Worm (Caenorhabditis elegans) whole organism, L1 larva: ENCODE data around the gene epc-1.
A peak's percentile ranks its signal among the peaks of the same experiment; 100 is the strongest.

ENCODE experiments used
- C16A3.4 ChIP-seq: fragments of 150-350 bp; optimal IDR thresholded peaks from 2 replicates; lab custom pipeline; 2014; ENCODE audit warnings: missing biosample characterization, missing genetic modification characterization
- aly-2 ChIP-seq: fragments of 150-350 bp; optimal IDR thresholded peaks from 2 replicates; lab custom pipeline; 2014; ENCODE audit warnings: missing biosample characterization, missing genetic modification characterization
- ceh-63 ChIP-seq: fragments of 200-800 bp; sonication (Bioruptor generic); optimal IDR thresholded peaks from 2 replicates; lab custom pipeline; 2018; ENCODE audit warnings: mild to moderate bottlenecking, missing genetic modification characterization, missing compliant biosample characterization
- ceh-88 ChIP-seq: fragments of 200-800 bp; sonication (Bioruptor generic); IDR thresholded peaks from 2 replicates; pipeline ENCODE4 v1.3.6; 2022; ENCODE audit warnings: missing genetic modification characterization, missing compliant biosample characterization
- ceh-90 ChIP-seq: sonication (generic microtip); optimal IDR thresholded peaks from 2 replicates; lab custom pipeline; 2016; ENCODE audit warnings: missing genetic modification characterization, missing compliant biosample characterization
- dsc-1 ChIP-seq: sonication (generic microtip); optimal IDR thresholded peaks from 2 replicates; lab custom pipeline; 2016; ENCODE audit warnings: mild to moderate bottlenecking, missing genetic modification characterization, missing compliant biosample characterization
- efl-1 ChIP-seq, 4 experiments: fragments of 150-350 bp; optimal IDR thresholded peaks in 3 of 4; peaks in 1 of 4; 1 replicate in 1 of 4; 2 replicates in 3 of 4; lab custom pipeline; 2014; ENCODE audit warnings: missing biosample characterization in 2 of 4, missing genetic modification characterization in 2 of 4, missing genetic modification reagents in 2 of 4
- efl-3 ChIP-seq: fragments of 200-800 bp; sonication (Bioruptor generic); optimal IDR thresholded peaks from 2 replicates; lab custom pipeline; 2018; ENCODE audit warnings: mild to moderate bottlenecking, missing genetic modification characterization, missing compliant biosample characterization
- egl-13 ChIP-seq: sonication (generic microtip); optimal IDR thresholded peaks from 2 replicates; lab custom pipeline; 2016; ENCODE audit warnings: missing genotype, missing genetic modification reagents, missing genetic modification characterization, missing compliant biosample characterization
- egl-27 ChIP-seq, 2 experiments: fragments of 150-350 bp in 1 of 2; sonication (generic microtip); optimal IDR thresholded peaks; 3 replicates each; lab custom pipeline; 2017 to 2018; ENCODE audit warnings: missing biosample characterization in 2 of 2, missing genetic modification characterization in 2 of 2, missing genetic modification reagents in 2 of 2
- elt-2 ChIP-seq: sonication (generic microtip); optimal IDR thresholded peaks from 2 replicates; lab custom pipeline; 2016; ENCODE audit warnings: missing genetic modification characterization, mild to moderate bottlenecking, inconsistent platforms, missing compliant biosample characterization, missing genetic modification reagents
- elt-3 ChIP-seq, 6 experiments: fragments of 150-350 bp in 1 of 6; sonication (generic microtip); optimal IDR thresholded peaks; 2 replicates each; lab custom pipeline; 2017 to 2018; ENCODE audit warnings: missing biosample characterization in 6 of 6, missing genetic modification characterization in 6 of 6, inconsistent platforms in 1 of 6
- fkh-4 ChIP-seq: sonication (generic microtip); optimal IDR thresholded peaks from 2 replicates; lab custom pipeline; 2016; ENCODE audit warnings: missing compliant biosample characterization, missing genetic modification characterization, borderline replicate concordance
- grh-1 ChIP-seq: fragments of 200-800 bp; sonication (Bioruptor generic); IDR thresholded peaks from 2 replicates; pipeline ENCODE4 v1.3.6; 2022; ENCODE audit warnings: missing genetic modification reagents, missing genetic modification characterization, missing compliant biosample characterization
- hlh-4 ChIP-seq: sonication (generic microtip); optimal IDR thresholded peaks from 2 replicates; lab custom pipeline; 2016; ENCODE audit warnings: mild to moderate bottlenecking, missing genetic modification characterization, missing compliant biosample characterization
- irx-1 ChIP-seq: sonication (generic microtip); optimal IDR thresholded peaks from 2 replicates; lab custom pipeline; 2016; ENCODE audit warnings: missing genetic modification characterization, missing compliant biosample characterization
- jun-1 ChIP-seq: fragments of 150-350 bp; optimal IDR thresholded peaks from 2 replicates; lab custom pipeline; 2014; ENCODE audit warnings: missing biosample characterization, missing genetic modification reagents, missing genetic modification characterization
- lin-14 ChIP-seq: fragments of 200-800 bp; sonication (Bioruptor generic); optimal IDR thresholded peaks from 2 replicates; lab custom pipeline; 2018; ENCODE audit warnings: mild to moderate bottlenecking, missing genetic modification characterization, moderate library complexity, missing compliant biosample characterization
- lir-3 ChIP-seq: sonication (generic microtip); optimal IDR thresholded peaks from 2 replicates; lab custom pipeline; 2016; ENCODE audit warnings: mild to moderate bottlenecking, missing genetic modification characterization, moderate library complexity, missing compliant biosample characterization; ENCODE audit not compliant: poor library complexity
- mab-9 ChIP-seq: fragments of 200-800 bp; sonication (Bioruptor generic); IDR thresholded peaks from 2 replicates; pipeline ENCODE4 v1.3.6; 2022; ENCODE audit warnings: missing genetic modification reagents, missing genetic modification characterization, missing compliant biosample characterization
- mef-2 ChIP-seq: fragments of 150-350 bp; optimal IDR thresholded peaks from 2 replicates; lab custom pipeline; 2014; ENCODE audit warnings: missing biosample characterization, missing genetic modification characterization
- nhr-11 ChIP-seq: fragments of 150-350 bp; optimal IDR thresholded peaks from 2 replicates; lab custom pipeline; 2014; ENCODE audit warnings: missing biosample characterization, missing genetic modification characterization
- nhr-237 ChIP-seq: fragments of 150-350 bp; optimal IDR thresholded peaks from 2 replicates; lab custom pipeline; 2014; ENCODE audit warnings: missing biosample characterization, missing genetic modification characterization
- nhr-71 ChIP-seq: sonication (generic microtip); optimal IDR thresholded peaks from 2 replicates; lab custom pipeline; 2016; ENCODE audit warnings: mild to moderate bottlenecking, missing genetic modification characterization, moderate library complexity, missing compliant biosample characterization
- nhr-76 ChIP-seq: sonication (generic microtip); optimal IDR thresholded peaks from 2 replicates; lab custom pipeline; 2017; ENCODE audit warnings: missing biosample characterization, missing genetic modification characterization
- nhr-85 ChIP-seq: sonication (generic microtip); peaks from one replicate; lab custom pipeline; 2016; ENCODE audit warnings: missing genetic modification characterization, inconsistent platforms, missing compliant biosample characterization
- nhr-90 ChIP-seq: sonication (generic microtip); optimal IDR thresholded peaks from 2 replicates; lab custom pipeline; 2016; ENCODE audit warnings: mild to moderate bottlenecking, missing genetic modification characterization, missing compliant biosample characterization; ENCODE audit not compliant: poor library complexity
- pag-3 ChIP-seq: sonication (generic microtip); optimal IDR thresholded peaks from 2 replicates; lab custom pipeline; 2017; ENCODE audit warnings: missing genetic modification characterization, mild to moderate bottlenecking, missing compliant biosample characterization, antibody characterized with exemption, borderline replicate concordance; ENCODE audit not compliant: insufficient read depth
- rnt-1 ChIP-seq: sonication (generic microtip); optimal IDR thresholded peaks from 2 replicates; lab custom pipeline; 2016; ENCODE audit warnings: mild to moderate bottlenecking, missing genetic modification characterization, moderate library complexity, missing compliant biosample characterization
- snpc-4 ChIP-seq: fragments of 150-350 bp; optimal IDR thresholded peaks from 2 replicates; lab custom pipeline; 2014; ENCODE audit warnings: missing biosample characterization, missing genetic modification characterization
- sox-4 ChIP-seq: sonication (generic microtip); optimal IDR thresholded peaks from 2 replicates; lab custom pipeline; 2016; ENCODE audit warnings: missing genetic modification characterization, missing compliant biosample characterization
- tbx-2 ChIP-seq: sonication (generic microtip); optimal IDR thresholded peaks from 2 replicates; lab custom pipeline; 2016; ENCODE audit warnings: missing genetic modification characterization, missing compliant biosample characterization
- unc-86 ChIP-seq: sonication (generic microtip); optimal IDR thresholded peaks from 2 replicates; lab custom pipeline; 2016; ENCODE audit warnings: missing genetic modification characterization, missing compliant biosample characterization
- zag-1 ChIP-seq: fragments of 150-350 bp; optimal IDR thresholded peaks from 2 replicates; lab custom pipeline; 2014; ENCODE audit warnings: missing biosample characterization, missing genetic modification characterization
- ztf-4 ChIP-seq: fragments of 150-350 bp; optimal IDR thresholded peaks from 2 replicates; lab custom pipeline; 2014; ENCODE audit warnings: missing biosample characterization, missing genetic modification characterization

The epc-1 gene

DNA sequence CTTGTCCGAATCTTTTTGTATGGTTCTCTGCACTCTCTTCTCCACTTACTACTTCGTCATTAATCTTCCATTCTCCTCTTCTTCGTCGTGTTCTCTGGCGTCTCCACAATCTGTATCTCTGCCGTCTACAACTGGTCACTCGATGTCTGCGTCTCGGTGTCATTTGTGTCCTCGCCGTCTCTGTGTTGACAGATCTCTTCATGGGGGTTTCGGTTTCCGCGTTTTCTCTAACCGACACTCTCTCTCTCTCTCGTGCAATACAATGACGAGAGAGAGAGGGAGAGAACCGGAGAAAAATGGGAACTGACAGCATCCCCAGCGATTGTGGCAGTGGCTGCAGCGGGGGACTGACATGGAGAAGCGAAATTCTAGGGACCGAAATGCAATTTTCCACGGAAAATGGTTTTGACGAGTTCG lies 4.1 kb upstream of the epc-1 start (continued):
- TF ChIP-seq C16A3.4 (peak; percentile 98), irx-1 (tag; lab: Kevin White, UChicago) (peak; percentile 99), efl-3 (GFP tag; lab: Kevin White, UChicago) (peak; percentile 93), nhr-71 (tag; lab: Kevin White, UChicago) (peak; percentile 100), jun-1 (tag; lab: Kevin White, UChicago) (peak; percentile 99), sox-4 (tag; lab: Kevin White, UChicago) (peak; percentile 95), mab-9 (GFP tag; lab: Robert Waterston, UW) (peak; percentile 99), elt-2 (tag; lab: Kevin White, UChicago) (peak; percentile 87), aly-2 (peak; percentile 95), ceh-90 (tag; lab: Kevin White, UChicago) (peak; percentile 5)
- TF ChIP-seq, all 84 proteins: peak for 76

DNA sequence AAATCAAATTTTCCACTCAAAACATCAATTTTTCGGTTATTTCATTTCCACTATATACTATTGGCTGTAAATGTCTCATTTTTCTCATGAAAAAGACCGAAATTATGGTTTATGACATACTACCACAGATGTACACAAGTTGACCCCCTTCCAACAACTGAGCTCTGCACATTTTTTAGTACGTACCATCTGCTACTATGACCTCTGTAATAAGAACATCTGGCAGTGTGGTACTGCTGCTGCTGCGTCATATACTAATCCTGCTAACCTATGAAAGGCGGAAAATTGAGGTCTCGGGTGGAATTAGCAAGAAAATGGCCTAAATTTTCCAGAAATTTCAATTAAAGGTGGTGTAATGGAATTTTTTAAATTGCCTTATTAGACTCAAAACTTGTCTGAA lies 3.0 kb upstream of the epc-1 start:
- TF ChIP-seq nhr-237 (tag; lab: Kevin White, UChicago) = no peak
- no peak for TF ChIP-seq fkh-4 (tag; lab: Kevin White, UChicago)
- peak; percentile 18 for TF ChIP-seq dsc-1 (tag; lab: Kevin White, UChicago)
- no peak for TF ChIP-seq rnt-1 (tag; lab: Kevin White, UChicago)

DNA sequence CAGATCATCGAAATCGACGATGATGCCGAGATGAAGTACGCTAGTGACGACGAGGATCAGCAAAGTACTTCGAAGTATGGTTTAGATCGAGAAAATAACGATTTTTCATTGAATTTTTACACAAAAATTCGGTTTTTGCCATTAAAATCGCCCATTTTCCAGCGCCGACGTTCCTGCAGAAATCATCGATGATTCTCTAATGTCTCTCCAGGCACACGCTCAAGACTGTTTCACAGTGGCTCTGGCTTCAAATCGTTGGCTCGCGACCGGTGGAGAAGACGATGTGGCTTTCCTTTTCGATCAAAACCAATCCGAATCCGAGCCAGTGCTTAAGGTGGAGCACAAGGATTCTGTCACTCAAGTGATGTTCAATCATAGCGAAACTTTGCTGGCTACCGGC lies 1.0 kb upstream of the epc-1 start:
- TF ChIP-seq grh-1 (GFP tag; lab: Robert Waterston, UW) (0 out of 2 replicates have a peak, but pooled peaks have one; percentile 27), nhr-71 (tag; lab: Kevin White, UChicago) (no peak)
- TF ChIP-seq, all 84 proteins: peak for 1

DNA sequence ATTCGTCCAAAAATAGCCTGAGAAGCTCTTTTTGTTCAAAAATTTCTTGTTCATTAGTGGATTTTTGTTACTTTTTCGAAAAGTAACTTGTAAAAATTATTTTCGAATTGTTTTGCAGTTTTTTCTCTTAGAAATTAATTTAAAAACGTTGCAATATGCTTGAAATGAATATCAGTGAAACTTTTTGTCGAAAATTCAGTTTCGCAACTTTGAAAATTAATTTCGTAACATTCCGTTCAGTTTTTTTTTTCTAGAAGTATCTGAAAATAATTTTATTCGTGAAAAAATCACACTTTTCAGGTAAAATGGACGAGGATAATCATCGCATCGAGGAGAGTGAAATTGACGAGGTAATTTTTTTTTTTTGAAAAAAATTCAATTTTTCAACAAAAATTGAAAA lies 603 bp upstream of the epc-1 start, which contains the start of gene Y111B2A.12:
Gene Y111B2A.12, plus strand, starts transcription at position 301 of the 400 bp plus-strand sequence.
- TF ChIP-seq ceh-63 (GFP tag; lab: Kevin White, UChicago) (no peak), egl-13 (tag; lab: Kevin White, UChicago) (no peak), hlh-4 (tag; lab: Kevin White, UChicago) (no peak), unc-86 (tag; lab: Kevin White, UChicago) (no peak), efl-1 (optimal IDR thresholded peaks at IDR 0.05; lab: Kevin White, UChicago) (no peak), efl-1 (GFP tag; optimal IDR thresholded peaks at IDR 0.05 in 1 of 2; lab: Kevin White, UChicago) (no peak), sox-4 (tag; lab: Kevin White, UChicago) (no peak), nhr-76 (tag; lab: Kevin White, UChicago) (no peak), lin-14 (GFP tag; lab: Kevin White, UChicago) (no peak), ztf-4 (tag; lab: Kevin White, UChicago) (no peak), mef-2 (tag; lab: Kevin White, UChicago) (no peak)
- TF ChIP-seq, all 84 proteins: peak for 0

DNA sequence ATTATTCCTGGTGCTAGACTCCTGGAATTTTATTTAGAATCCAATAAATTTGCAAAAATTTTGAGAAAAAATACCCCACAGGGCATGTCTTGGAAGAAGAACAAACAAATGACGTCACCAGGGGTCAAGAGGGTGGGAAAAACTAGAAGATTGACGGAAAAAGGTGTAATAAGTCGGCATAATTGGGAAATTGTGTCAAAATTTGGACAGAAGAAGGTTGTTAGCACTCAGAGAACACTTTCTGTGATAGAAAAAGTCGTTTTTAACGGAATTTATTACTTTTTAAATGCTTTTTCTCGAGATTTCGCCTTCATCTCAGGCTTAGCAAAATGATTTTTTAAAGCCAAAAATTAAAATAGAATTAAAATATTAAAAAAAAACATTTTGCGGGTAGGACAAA lies 1.1 kb downstream of the epc-1 start:
- TF ChIP-seq grh-1 (GFP tag; lab: Robert Waterston, UW) = 0 out of 2 replicates have a peak, but pooled peaks have one; percentile 6
- no peak for TF ChIP-seq hlh-4 (tag; lab: Kevin White, UChicago)
- TF ChIP-seq, all 84 proteins: peak for 1

DNA sequence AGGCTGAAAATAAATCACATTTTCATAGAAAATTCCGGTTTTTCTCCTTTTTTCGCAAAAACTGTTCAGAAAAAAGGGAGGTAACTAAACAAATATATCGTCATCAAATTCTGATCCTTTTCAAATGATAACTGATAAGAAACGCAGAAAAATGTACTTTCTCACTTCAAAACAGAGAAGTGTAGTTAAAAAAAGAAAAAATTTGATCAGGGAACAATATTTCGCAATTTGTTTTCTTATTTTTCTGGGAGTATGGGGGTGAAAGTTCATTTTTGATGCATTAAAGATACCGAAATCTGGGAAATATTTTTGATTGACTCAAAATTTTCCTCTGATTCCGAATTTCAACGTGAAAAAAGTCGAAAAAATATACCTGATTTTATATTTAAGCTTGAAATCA lies 2.2 kb downstream of the epc-1 start:
- no peak for TF ChIP-seq nhr-11 (tag; lab: Kevin White, UChicago)
- no peak for TF ChIP-seq unc-86 (tag; lab: Kevin White, UChicago)
- no peak for TF ChIP-seq ceh-90 (tag; lab: Kevin White, UChicago)
- no peak for TF ChIP-seq egl-27 (tag; optimal IDR thresholded peaks at IDR 0.05; lab: Kevin White, UChicago)
- no peak for TF ChIP-seq tbx-2 (tag; lab: Kevin White, UChicago)
- TF ChIP-seq elt-3 (tag; optimal IDR thresholded peaks at IDR 0.05; lab: Kevin White, UChicago) = no peak
- TF ChIP-seq egl-13 (tag; lab: Kevin White, UChicago) = no peak
- no peak for TF ChIP-seq nhr-90 (tag; lab: Kevin White, UChicago)
- TF ChIP-seq nhr-85 (tag; lab: Kevin White, UChicago) = no peak
- TF ChIP-seq rnt-1 (tag; lab: Kevin White, UChicago) = no peak
- TF ChIP-seq ceh-88 (GFP tag; lab: Robert Waterston, UW) = no peak
- TF ChIP-seq pag-3 (tag; lab: Kevin White, UChicago) = no peak
- TF ChIP-seq snpc-4 = no peak
- TF ChIP-seq zag-1 (tag; lab: Kevin White, UChicago) = no peak
- TF ChIP-seq lir-3 (tag; lab: Kevin White, UChicago) = no peak
